Worm (Caenorhabditis elegans): ENCODE results near the gene ttr-57.

DNA sequence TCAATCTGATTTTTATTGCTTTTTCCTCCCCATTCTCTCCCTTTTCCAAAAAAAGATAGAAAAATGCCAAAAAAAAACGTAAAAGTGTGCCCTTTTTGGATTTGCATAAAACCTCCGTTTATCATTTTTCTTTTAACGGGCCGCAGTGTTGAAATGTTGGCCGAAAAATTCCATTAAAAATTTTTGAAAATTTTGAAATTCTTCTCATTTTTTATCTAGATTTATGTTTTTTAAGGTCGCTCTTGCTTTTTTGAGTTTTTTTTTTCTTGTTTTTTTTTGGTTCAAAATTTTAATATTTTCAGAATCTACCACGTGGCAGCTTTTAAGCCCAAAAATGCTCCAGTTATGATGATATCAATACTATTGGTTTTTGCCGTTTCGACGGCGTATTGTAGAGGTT, 49.4 kb downstream of the ttr-57 start, which contains the start of gene mnr-1:
- TF ChIP-seq lin-39 (tag; optimal IDR thresholded peaks at IDR 0.05) (no peak), lin-13 (GFP tag; optimal IDR thresholded peaks at IDR 0.05) (no peak), nhr-10 (tag; optimal IDR thresholded peaks at IDR 0.05) (no peak), ztf-11 (tag; optimal IDR thresholded peaks at IDR 0.05) (no peak), nhr-237 (tag; optimal IDR thresholded peaks at IDR 0.05) (no peak), ama-1 (optimal IDR thresholded peaks at IDR 0.05) (no peak), fos-1 (tag; optimal IDR thresholded peaks at IDR 0.05) (no peak), aly-2 (tag; optimal IDR thresholded peaks at IDR 0.05) (no peak), mdl-1 (tag; optimal IDR thresholded peaks at IDR 0.05) (no peak)
